Fruit fly (Drosophila melanogaster) whole organism, pupa: ENCODE results near the gene por.

Experiments used
- CG15710 ChIP-seq: fragments of 200-800 bp; sonication (Bioruptor generic); optimal IDR thresholded peaks from 2 replicates; lab custom pipeline; 2018; ENCODE audit warnings: missing biosample characterization, mild to moderate bottlenecking, missing genetic modification characterization, moderate library complexity
- CG8159 ChIP-seq: fragments of 200-800 bp; sonication (Bioruptor generic); optimal IDR thresholded peaks from 3 replicates; lab custom pipeline; 2018; ENCODE audit warnings: missing biosample characterization, mild to moderate bottlenecking, missing genetic modification characterization, moderate library complexity
- EcR ChIP-seq: fragments of 200-800 bp; sonication (Bioruptor generic); optimal IDR thresholded peaks from 3 replicates; lab custom pipeline; 2019; ENCODE audit warnings: missing biosample characterization, missing genetic modification characterization, mild to moderate bottlenecking, moderate library complexity, missing genetic modification reagents
- Ets98B ChIP-seq: fragments of 200-800 bp; sonication (Bioruptor generic); IDR thresholded peaks from 2 replicates; pipeline ENCODE4 v1.3.6; 2022; ENCODE audit warnings: missing biosample characterization, missing genetic modification characterization
- Snoo ChIP-seq: fragments of 200-800 bp; sonication (Bioruptor generic); optimal IDR thresholded peaks from 3 replicates; lab custom pipeline; 2017; ENCODE audit warnings: missing biosample characterization, mild to moderate bottlenecking, missing genetic modification characterization, inconsistent platforms
- fd96Ca ChIP-seq: fragments of 200-800 bp; sonication (Bioruptor generic); IDR thresholded peaks from 3 replicates; pipeline ENCODE4 v1.3.6; 2022; ENCODE audit warnings: missing biosample characterization, missing genetic modification characterization

DNA sequence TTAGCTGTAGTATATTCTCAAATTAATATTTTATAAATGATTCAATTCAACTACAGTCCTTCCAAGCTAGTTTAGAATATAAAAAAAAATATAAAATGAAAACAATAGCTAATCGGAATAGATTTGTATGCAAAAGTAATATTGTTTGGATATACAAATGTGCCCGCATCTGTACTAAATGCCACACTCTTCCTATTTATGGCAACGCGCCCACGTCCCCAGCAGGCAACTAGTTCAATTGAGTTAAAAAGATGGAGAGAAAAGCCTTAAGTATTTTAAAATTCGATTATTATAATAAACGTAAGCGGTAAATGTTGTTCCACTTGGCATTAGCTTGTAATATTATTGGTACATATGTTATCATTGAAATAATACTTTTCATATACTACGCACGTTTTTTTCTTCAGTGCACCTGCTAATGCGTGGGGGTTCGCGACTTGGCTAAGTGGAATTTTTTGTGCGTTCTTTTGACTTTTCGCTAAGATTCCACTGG is 26.0 kb upstream of the por start:
- TF ChIP-seq EcR (GFP tag; lab: Kevin White, UChicago) (no peak), CG15710 (tag; lab: Kevin White, UChicago) (no peak), Snoo (no peak), fd96Ca (peak; percentile 62), CG8159 (peak; percentile 38), Ets98B (GFP tag; lab: Robert Waterston, UW) (peak; percentile 40; the same call in 1 of the 2 replicates)
